Fruit fly (Drosophila melanogaster) whole organism, embryonic: Measurements from ENCODE around the gene RunxB.

ENCODE experiments used
- CG13287 ChIP-seq: fragments of 200-800 bp; sonication (Bioruptor generic); IDR thresholded peaks from 2 replicates; pipeline ENCODE4 v1.3.6; 2022; ENCODE audit warnings: missing biosample characterization, missing genetic modification characterization; ENCODE audit not compliant: partially characterized antibody
- CG13894 ChIP-seq: fragments of 200-800 bp; sonication (Bioruptor generic); optimal IDR thresholded peaks from 3 replicates; lab custom pipeline; 2018; ENCODE audit warnings: missing biosample characterization, mild to moderate bottlenecking, missing genetic modification characterization, moderate library complexity
- CG15269 ChIP-seq: fragments of 200-800 bp; sonication (Bioruptor generic); optimal IDR thresholded peaks from 2 replicates; lab custom pipeline; 2018; ENCODE audit warnings: missing biosample characterization, mild to moderate bottlenecking, missing genetic modification characterization, moderate library complexity
- CG15514 ChIP-seq: fragments of 200-800 bp; sonication (Bioruptor generic); optimal IDR thresholded peaks from 3 replicates; lab custom pipeline; 2017; ENCODE audit warnings: missing biosample characterization, missing genetic modification characterization, mild to moderate bottlenecking, moderate library complexity, missing genetic modification reagents
- CG1602 ChIP-seq: fragments of 200-800 bp; sonication (Bioruptor generic); optimal IDR thresholded peaks from 3 replicates; lab custom pipeline; 2016; ENCODE audit warnings: missing biosample characterization, missing genetic modification characterization
- CG16779 ChIP-seq: fragments of 200-800 bp; sonication (Bioruptor generic); IDR thresholded peaks from 2 replicates; pipeline ENCODE4 v1.3.6; 2022; ENCODE audit warnings: missing biosample characterization, missing genetic modification characterization
- CG16863 ChIP-seq: fragments of 200-800 bp; sonication (Bioruptor generic); optimal IDR thresholded peaks from 3 replicates; lab custom pipeline; 2016; ENCODE audit warnings: missing biosample characterization, missing genetic modification characterization
- CG17568 ChIP-seq: fragments of 200-800 bp; sonication (Bioruptor generic); optimal IDR thresholded peaks from 2 replicates; lab custom pipeline; 2018; ENCODE audit warnings: missing biosample characterization, mild to moderate bottlenecking, missing genetic modification characterization, moderate library complexity
- CG18011 ChIP-seq: fragments of 200-800 bp; sonication (Bioruptor generic); optimal IDR thresholded peaks from 2 replicates; lab custom pipeline; 2017; ENCODE audit warnings: missing biosample characterization, missing genetic modification characterization, mild to moderate bottlenecking, moderate library complexity, missing genotype
- CG31388 ChIP-seq: fragments of 200-800 bp; sonication (Bioruptor generic); optimal IDR thresholded peaks from 2 replicates; lab custom pipeline; 2016; ENCODE audit warnings: missing biosample characterization, missing genetic modification characterization
- CG34422 ChIP-seq: fragments of 200-800 bp; sonication (Bioruptor generic); IDR thresholded peaks from 3 replicates; pipeline ENCODE4 v1.3.6; 2022; ENCODE audit warnings: missing biosample characterization, missing genetic modification characterization
- CG3726 ChIP-seq: fragments of 200-800 bp; sonication (Bioruptor generic); IDR thresholded peaks from 3 replicates; pipeline ENCODE4, ENCODE4 v1.3.6; 2022; ENCODE audit warnings: missing biosample characterization, missing genetic modification characterization
- CG4820 ChIP-seq: fragments of 200-800 bp; sonication (Bioruptor generic); optimal IDR thresholded peaks from 3 replicates; lab custom pipeline; 2016; ENCODE audit warnings: missing biosample characterization, missing genetic modification characterization
- CG5180 ChIP-seq: fragments of 200-800 bp; sonication (Bioruptor generic); optimal IDR thresholded peaks from 3 replicates; lab custom pipeline; 2017; ENCODE audit warnings: missing biosample characterization, missing genetic modification characterization, mild to moderate bottlenecking, moderate library complexity, missing genetic modification reagents
- CG6689 ChIP-seq: fragments of 200-800 bp; sonication (Bioruptor generic); IDR thresholded peaks from 2 replicates; pipeline ENCODE4 v1.3.6; 2022; ENCODE audit warnings: missing biosample characterization, missing genetic modification characterization
- CG7372 ChIP-seq: fragments of 200-800 bp; sonication (Bioruptor generic); IDR thresholded peaks from 2 replicates; pipeline ENCODE4 v1.3.6; 2022; ENCODE audit warnings: missing biosample characterization, missing genetic modification characterization
- CG8924 ChIP-seq: fragments of 200-800 bp; optimal IDR thresholded peaks from 3 replicates; lab custom pipeline; 2019; ENCODE audit warnings: missing biosample characterization, mild to moderate bottlenecking, missing genetic modification characterization, moderate library complexity
- CHES-1-like ChIP-seq: fragments of 200-800 bp; sonication (Bioruptor generic); optimal IDR thresholded peaks from 2 replicates; lab custom pipeline; 2016; ENCODE audit warnings: missing biosample characterization, missing genetic modification characterization
- CkIIα-i1 ChIP-seq: fragments of 200-800 bp; sonication (Bioruptor generic); IDR thresholded peaks from 2 replicates; pipeline ENCODE4 v1.3.6; 2022; ENCODE audit warnings: missing biosample characterization, missing genetic modification characterization
- Deaf1 ChIP-seq: fragments of 200-800 bp; optimal IDR thresholded peaks from 3 replicates; lab custom pipeline; 2019; ENCODE audit warnings: missing biosample characterization, mild to moderate bottlenecking, missing genetic modification characterization, moderate library complexity
- Fer2 ChIP-seq: fragments of 200-800 bp; sonication (Bioruptor generic); optimal IDR thresholded peaks from 2 replicates; lab custom pipeline; 2018; ENCODE audit warnings: missing biosample characterization, mild to moderate bottlenecking, missing genetic modification characterization, moderate library complexity
- Gsc ChIP-seq: fragments of 200-800 bp; sonication (Bioruptor generic); IDR thresholded peaks from 2 replicates; pipeline ENCODE4 v1.3.6; 2022; ENCODE audit warnings: missing biosample characterization, missing genetic modification characterization
- Gug ChIP-seq: fragments of 200-800 bp; sonication (Bioruptor generic); IDR thresholded peaks from 4 replicates; pipeline ENCODE4 v1.3.6; 2022; ENCODE audit warnings: missing biosample characterization, missing genetic modification characterization
- HHEX ChIP-seq: fragments of 200-800 bp; sonication (Bioruptor generic); optimal IDR thresholded peaks from 3 replicates; lab custom pipeline; 2017; ENCODE audit warnings: missing biosample characterization, mild to moderate bottlenecking, missing genetic modification characterization, missing genetic modification reagents
- Hand ChIP-seq: fragments of 200-800 bp; sonication (Bioruptor generic); optimal IDR thresholded peaks from 2 replicates; lab custom pipeline; 2017; ENCODE audit warnings: mild to moderate bottlenecking, missing biosample characterization, missing genetic modification reagents, missing genetic modification characterization
- HmgD ChIP-seq: fragments of 200-800 bp; sonication (Bioruptor generic); optimal IDR thresholded peaks from 3 replicates; lab custom pipeline; 2016; ENCODE audit warnings: missing biosample characterization, missing genetic modification characterization
- Hr39 ChIP-seq: fragments of >200 bp; optimal IDR thresholded peaks from 2 replicates; lab custom pipeline; 2017
- Hsf ChIP-seq: fragments of 200-800 bp; sonication (Bioruptor generic); optimal IDR thresholded peaks from 3 replicates; lab custom pipeline; 2016; ENCODE audit warnings: missing biosample characterization, missing genetic modification characterization
- NfI ChIP-seq: fragments of 200-800 bp; sonication (Bioruptor generic); optimal IDR thresholded peaks from 3 replicates; lab custom pipeline; 2018; ENCODE audit warnings: missing biosample characterization, mild to moderate bottlenecking, missing genetic modification characterization, moderate library complexity
- Opbp ChIP-seq: fragments of 200-800 bp; sonication (Bioruptor generic); IDR thresholded peaks from 3 replicates; pipeline ENCODE4 v1.3.6; 2022; ENCODE audit warnings: missing biosample characterization, missing genetic modification characterization; ENCODE audit not compliant: partially characterized antibody
- Pdp1 ChIP-seq, 2 experiments: fragments of 200-800 bp; sonication (Bioruptor generic); optimal IDR thresholded peaks; 3 replicates each; lab custom pipeline; 2016; ENCODE audit warnings: missing biosample characterization in 2 of 2, missing genetic modification characterization in 2 of 2, mild to moderate bottlenecking in 1 of 2, moderate library complexity in 1 of 2
- Sin3A ChIP-seq: fragments of >200 bp; optimal IDR thresholded peaks from 2 replicates; lab custom pipeline; 2018
- abd-A ChIP-seq: fragments of 200-800 bp; sonication (Bioruptor generic); optimal IDR thresholded peaks from 3 replicates; lab custom pipeline; 2019; ENCODE audit warnings: missing biosample characterization, mild to moderate bottlenecking, missing genetic modification characterization, moderate library complexity
- bowl ChIP-seq: fragments of 200-800 bp; sonication (Bioruptor generic); IDR thresholded peaks from 2 replicates; pipeline ENCODE4 v1.3.6; 2022; ENCODE audit warnings: missing biosample characterization, missing genetic modification characterization
- crc ChIP-seq: fragments of 200-800 bp; sonication (Bioruptor generic); optimal IDR thresholded peaks from 2 replicates; lab custom pipeline; 2016; ENCODE audit warnings: missing biosample characterization, missing genetic modification characterization
- crol ChIP-seq: fragments of 200-800 bp; sonication (Bioruptor generic); IDR thresholded peaks from 2 replicates; pipeline ENCODE4 v1.3.6; 2022; ENCODE audit warnings: missing biosample characterization, missing genetic modification characterization
- cwo ChIP-seq: fragments of 200-800 bp; sonication (Bioruptor generic); optimal IDR thresholded peaks from 3 replicates; lab custom pipeline; 2017; ENCODE audit warnings: missing biosample characterization, missing genetic modification characterization, mild to moderate bottlenecking, moderate library complexity, missing genetic modification reagents
- dysf ChIP-seq: fragments of 200-800 bp; sonication (Bioruptor generic); IDR thresholded peaks from 3 replicates; pipeline ENCODE4 v1.3.6; 2022; ENCODE audit warnings: missing biosample characterization, missing genetic modification characterization
- en ChIP-seq: fragments of 200-800 bp; sonication (Bioruptor generic); optimal IDR thresholded peaks from 2 replicates; lab custom pipeline; 2016; ENCODE audit warnings: missing biosample characterization, missing genetic modification characterization
- ewg ChIP-seq: fragments of 200-800 bp; sonication (Bioruptor generic); optimal IDR thresholded peaks from 3 replicates; lab custom pipeline; 2017; ENCODE audit warnings: mild to moderate bottlenecking, missing biosample characterization, missing genetic modification reagents, missing genetic modification characterization
- gsb-n ChIP-seq: fragments of 200-800 bp; sonication (Bioruptor generic); optimal IDR thresholded peaks from 3 replicates; lab custom pipeline; 2018; ENCODE audit warnings: missing biosample characterization, mild to moderate bottlenecking, missing genetic modification characterization
- hkb ChIP-seq, 2 experiments: fragments of 200-800 bp in 1 of 2; fragments of >200 bp in 1 of 2; sonication (Bioruptor generic) in 1 of 2; IDR thresholded peaks in 1 of 2; optimal IDR thresholded peaks in 1 of 2; 2 replicates each; pipeline versions ENCODE4 v1.3.6 to Lab custom; 2017 to 2022; ENCODE audit warnings: missing biosample characterization in 1 of 2, missing genetic modification characterization in 1 of 2
- jing ChIP-seq: fragments of 200-800 bp; sonication (Bioruptor generic); optimal IDR thresholded peaks from 2 replicates; lab custom pipeline; 2018; ENCODE audit warnings: missing biosample characterization, mild to moderate bottlenecking, missing genetic modification characterization
- lola ChIP-seq, 3 experiments: fragments of >200 bp in 2 of 3; fragments of 200-800 bp in 1 of 3; sonication (Bioruptor generic) in 1 of 3; optimal IDR thresholded peaks; 2 replicates each; lab custom pipeline; 2017 to 2019; ENCODE audit warnings: missing biosample characterization in 3 of 3, missing genetic modification characterization in 3 of 3, mild to moderate bottlenecking in 1 of 3, moderate library complexity in 1 of 3
- mam ChIP-seq: fragments of 200-800 bp; sonication (Bioruptor generic); optimal IDR thresholded peaks from 3 replicates; lab custom pipeline; 2016; ENCODE audit warnings: missing biosample characterization, missing genetic modification characterization
- pfk ChIP-seq: fragments of 200-800 bp; sonication (Bioruptor generic); optimal IDR thresholded peaks from 2 replicates; lab custom pipeline; 2018; ENCODE audit warnings: missing biosample characterization, mild to moderate bottlenecking, missing genetic modification characterization, moderate library complexity
- pho ChIP-seq: fragments of 200-800 bp; sonication (Bioruptor generic); optimal IDR thresholded peaks from 2 replicates; lab custom pipeline; 2016; ENCODE audit warnings: missing biosample characterization, missing genetic modification characterization
- phol ChIP-seq: fragments of 200-800 bp; sonication (Bioruptor generic); optimal IDR thresholded peaks from 3 replicates; lab custom pipeline; 2018; ENCODE audit warnings: missing biosample characterization, mild to moderate bottlenecking, missing genetic modification characterization, moderate library complexity
- slou ChIP-seq: fragments of 200-800 bp; sonication (Bioruptor generic); optimal IDR thresholded peaks from 3 replicates; lab custom pipeline; 2016; ENCODE audit warnings: missing biosample characterization, missing genetic modification characterization
- sr ChIP-seq: fragments of 200-800 bp; sonication (Bioruptor generic); IDR thresholded peaks from 3 replicates; pipeline ENCODE4 v1.3.6; 2022; ENCODE audit warnings: missing biosample characterization, missing genetic modification characterization
- wdn ChIP-seq: fragments of 200-800 bp; sonication (Bioruptor generic); IDR thresholded peaks from 2 replicates; pipeline ENCODE4 v1.3.6; 2022; ENCODE audit warnings: missing biosample characterization, missing genetic modification characterization

The RunxB gene

DNA sequence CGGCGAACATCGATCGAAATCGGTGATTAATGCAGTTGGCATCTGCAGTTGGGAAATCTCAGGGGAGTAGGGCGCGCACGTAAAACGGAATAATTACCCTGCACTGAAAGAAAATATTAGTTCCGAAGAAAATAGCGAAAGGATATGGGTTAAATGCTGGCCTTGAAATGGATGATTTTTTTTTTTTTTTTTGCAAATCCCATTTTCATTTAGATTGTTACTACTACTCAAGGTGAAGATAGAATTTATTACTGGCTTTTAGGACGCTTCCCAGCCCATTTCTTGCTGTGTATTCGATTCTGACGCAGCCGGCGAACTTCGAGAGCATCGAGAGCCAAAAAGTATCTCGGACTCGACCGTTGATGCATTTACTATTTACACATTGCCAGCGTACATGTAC is 19.2 kb upstream of the RunxB start (continued):
- TF ChIP-seq hkb (optimal IDR thresholded peaks at IDR 0.05; lab: Kevin White, UChicago) (no peak), hkb (GFP tag; IDR thresholded peaks at IDR 0.05; lab: Robert Waterston, UW) (peak; percentile 72), mam (GFP tag; lab: Kevin White, UChicago) (peak; percentile 36), sr (GFP tag; lab: Robert Waterston, UW) (no peak), CG3726 (GFP tag; lab: Robert Waterston, UW) (no peak), CG13894 (tag; lab: Kevin White, UChicago) (no peak), cwo (GFP tag; lab: Kevin White, UChicago) (no peak), en (GFP tag; lab: Kevin White, UChicago) (peak; percentile 13), CG8924 (tag; lab: Kevin White, UChicago) (no peak), abd-A (tag; lab: Kevin White, UChicago) (no peak), CG18011 (GFP tag; lab: Kevin White, UChicago) (no peak), Gug (GFP tag; lab: Robert Waterston, UW) (0 out of 4 replicates have a peak, but pooled peaks have one; percentile 9), CG4820 (GFP tag; lab: Kevin White, UChicago) (peak; percentile 27), ewg (GFP tag; lab: Kevin White, UChicago) (no peak), CG17568 (GFP tag; lab: Kevin White, UChicago) (no peak), HmgD (GFP tag; lab: Kevin White, UChicago) (no peak), Hsf (peak; percentile 39), Sin3A (no peak), phol (tag; lab: Kevin White, UChicago) (peak; percentile 47), CG1602 (GFP tag; lab: Kevin White, UChicago) (peak; percentile 19), Fer2 (no peak), CHES-1-like (no peak), CG15514 (no peak), CG7372 (no peak), jing (GFP tag; lab: Kevin White, UChicago) (peak; percentile 2), slou (GFP tag; lab: Kevin White, UChicago) (no peak), CG16779 (no peak), wdn (GFP tag; lab: Robert Waterston, UW) (no peak), Hr39 (lab: Kevin White, UChicago) (no peak), CG16863 (peak; percentile 32), CG34422 (GFP tag; lab: Robert Waterston, UW) (0 out of 3 replicates have a peak, but pooled peaks have one; percentile 55), CG31388 (GFP tag; lab: Kevin White, UChicago) (no peak), CG13287 (no peak), Opbp (GFP tag; lab: Robert Waterston, UW) (no peak), NfI (GFP tag; lab: Kevin White, UChicago) (peak; percentile 43), dysf (peak; percentile 72), Pdp1 (GFP tag; optimal IDR thresholded peaks at IDR 0.05; lab: Kevin White, UChicago) (peak; percentile 20), CG15269 (tag; lab: Kevin White, UChicago) (peak; percentile 55), pfk (GFP tag; lab: Kevin White, UChicago) (no peak)

DNA sequence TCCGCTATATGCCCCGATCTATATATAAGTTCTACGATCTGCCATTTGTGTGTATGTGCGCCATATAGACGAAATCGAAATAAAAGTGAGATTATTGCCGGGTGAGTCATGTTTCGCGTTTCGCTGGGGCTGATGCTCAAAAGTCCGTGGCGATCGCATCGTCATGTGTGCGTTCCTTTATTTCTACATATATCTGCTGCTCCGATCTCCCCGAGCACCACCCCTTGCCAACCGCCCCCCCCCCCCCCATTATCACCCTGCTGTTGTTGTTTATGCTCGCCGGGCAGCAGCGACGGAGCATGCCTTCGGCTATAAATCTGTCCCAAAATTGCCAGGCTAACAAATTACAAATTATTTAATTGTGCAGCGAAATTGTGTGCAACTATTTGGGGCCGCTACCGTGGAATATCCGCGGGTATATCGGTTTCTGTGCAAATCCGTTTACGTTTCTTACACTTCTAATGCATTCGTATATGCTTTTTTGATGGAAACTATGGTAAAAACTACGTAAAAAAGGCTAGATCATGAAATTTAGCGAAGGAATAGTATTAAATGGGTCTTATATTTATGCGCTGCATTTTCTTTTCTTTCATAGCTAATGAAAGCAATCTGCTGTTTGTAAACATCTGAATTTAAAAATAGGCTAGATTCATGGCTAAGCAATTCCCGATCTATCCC is 18.5 kb upstream of the RunxB start:
- TF ChIP-seq crol (peak; percentile 88), NfI (GFP tag; lab: Kevin White, UChicago) (no peak), crc (no peak), CkIIα-i1 (GFP tag; lab: Robert Waterston, UW) (no peak), lola (GFP tag; optimal IDR thresholded peaks at IDR 0.05; lab: Kevin White, UChicago) (no peak), bowl (GFP tag; lab: Robert Waterston, UW) (no peak), CG5180 (no peak), CG6689 (GFP tag; lab: Robert Waterston, UW) (no peak), HHEX (GFP tag; lab: Kevin White, UChicago) (no peak), Gsc (GFP tag; lab: Robert Waterston, UW) (no peak), Hand (GFP tag; lab: Kevin White, UChicago) (no peak), Deaf1 (tag; lab: Kevin White, UChicago) (peak; percentile 7), pho (no peak), gsb-n (tag; lab: Kevin White, UChicago) (no peak)
